Fruit fly (Drosophila melanogaster): ENCODE measurements around the gene CG7565.

Gene CG7565

DNA sequence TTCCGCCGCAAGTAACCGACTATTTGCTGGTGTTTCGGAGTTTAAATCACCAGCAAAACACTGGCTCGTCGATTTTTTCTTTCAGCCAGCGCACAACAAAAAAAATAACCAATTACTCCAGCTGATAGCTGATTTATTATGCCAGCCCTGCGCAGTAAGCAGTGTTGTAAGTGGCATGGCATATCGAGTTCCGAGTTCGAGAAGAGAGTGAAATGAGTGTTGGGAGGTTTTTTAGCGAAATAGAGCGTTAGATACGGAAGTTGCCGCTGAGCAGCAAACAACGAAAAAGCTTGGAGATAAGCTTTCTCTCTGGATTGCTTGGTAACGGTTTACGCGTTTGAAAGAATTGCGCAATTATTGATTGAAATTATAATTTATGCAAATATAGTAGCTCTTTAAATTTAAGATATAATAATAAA lies at the start of gene CG7565:
Gene CG7565, minus strand, starts transcription at position 137 of the 419 bp plus-strand sequence.
- no peak for TF ChIP-seq D1 (tag; optimal IDR thresholded peaks at IDR 0.05)
- peak; percentile 67 for TF ChIP-seq Ets98B (GFP tag; IDR thresholded peaks at IDR 0.05)
- no peak for TF ChIP-seq rn (GFP tag; IDR thresholded peaks at IDR 0.05)
- no peak for TF ChIP-seq Pif1A (GFP tag; optimal IDR thresholded peaks at IDR 0.05)
- no peak for TF ChIP-seq CG34367 (tag; optimal IDR thresholded peaks at IDR 0.05)
- no peak for TF ChIP-seq Snoo (tag; optimal IDR thresholded peaks at IDR 0.05)
- TF ChIP-seq CG32121 (GFP tag; IDR thresholded peaks at IDR 0.05), result 0 out of 2 replicates have a peak, but pooled peaks have one; percentile 12
- TF ChIP-seq CG8301 (tag; optimal IDR thresholded peaks at IDR 0.05), result peak; percentile 11
- TF ChIP-seq CG9948 (tag; optimal IDR thresholded peaks at IDR 0.05), result no peak
- TF ChIP-seq CG14655 (GFP tag; optimal IDR thresholded peaks at IDR 0.05), result no peak
- peak; percentile 25; the same call in 1 of the 2 replicates for TF ChIP-seq CG12605 (GFP tag; IDR thresholded peaks at IDR 0.05)
- no peak for TF ChIP-seq gl (tag; optimal IDR thresholded peaks at IDR 0.05)
- no peak for TF ChIP-seq CG8159 (tag; optimal IDR thresholded peaks at IDR 0.05)
- TF ChIP-seq EcR (GFP tag; optimal IDR thresholded peaks at IDR 0.05), result no peak
- TF ChIP-seq CG4496 (GFP tag; IDR thresholded peaks at IDR 0.05), result peak; percentile 61
- no peak for TF ChIP-seq CG13204 (GFP tag; optimal IDR thresholded peaks at IDR 0.05)
- no peak for TF ChIP-seq fd96Ca (GFP tag; IDR thresholded peaks at IDR 0.05)
- peak; percentile 30 for TF ChIP-seq Pif1B (GFP tag; optimal IDR thresholded peaks at IDR 0.05)
- TF ChIP-seq CG10348 (GFP tag; IDR thresholded peaks at IDR 0.05), result no peak
- no peak for TF ChIP-seq CG15710 (tag; optimal IDR thresholded peaks at IDR 0.05)
- no peak for TF ChIP-seq CG17806 (tag; optimal IDR thresholded peaks at IDR 0.05)

- TF ChIP-seq Ets98B (GFP tag; IDR thresholded peaks at IDR 0.05) (peak; percentile 49), CG15710 (tag; optimal IDR thresholded peaks at IDR 0.05) (peak; percentile 76), gl (tag; optimal IDR thresholded peaks at IDR 0.05) (no peak), EcR (GFP tag; optimal IDR thresholded peaks at IDR 0.05) (no peak), rn (GFP tag; IDR thresholded peaks at IDR 0.05) (peak; percentile 56), CG34367 (tag; optimal IDR thresholded peaks at IDR 0.05) (no peak), CG4496 (GFP tag; IDR thresholded peaks at IDR 0.05) (peak; percentile 52; the same call in 2 of the 3 replicates), Pif1A (GFP tag; optimal IDR thresholded peaks at IDR 0.05) (no peak), Pif1B (GFP tag; optimal IDR thresholded peaks at IDR 0.05) (no peak), CG14655 (GFP tag; optimal IDR thresholded peaks at IDR 0.05) (no peak), CG12605 (GFP tag; IDR thresholded peaks at IDR 0.05) (no peak), D1 (tag; optimal IDR thresholded peaks at IDR 0.05) (no peak), CG9948 (tag; optimal IDR thresholded peaks at IDR 0.05) (no peak), CG10348 (GFP tag; IDR thresholded peaks at IDR 0.05) (no peak), CG8159 (tag; optimal IDR thresholded peaks at IDR 0.05) (no peak), CG8301 (tag; optimal IDR thresholded peaks at IDR 0.05) (no peak), fd96Ca (GFP tag; IDR thresholded peaks at IDR 0.05) (no peak), CG32121 (GFP tag; IDR thresholded peaks at IDR 0.05) (0 out of 2 replicates have a peak, but pooled peaks have one; percentile 42), CG13204 (GFP tag; optimal IDR thresholded peaks at IDR 0.05) (no peak), CG17806 (tag; optimal IDR thresholded peaks at IDR 0.05) (peak; percentile 56), Snoo (tag; optimal IDR thresholded peaks at IDR 0.05) (no peak)
Measured at dm6 chr3L:8137448-8137906, 45.9 kb upstream of the CG7565 start, which contains the start of the genes Setx and mus301. TSS of gene Setx (minus strand) at chr3L:8137498. TSS of gene mus301 (plus strand) at chr3L:8137808.

DNA sequence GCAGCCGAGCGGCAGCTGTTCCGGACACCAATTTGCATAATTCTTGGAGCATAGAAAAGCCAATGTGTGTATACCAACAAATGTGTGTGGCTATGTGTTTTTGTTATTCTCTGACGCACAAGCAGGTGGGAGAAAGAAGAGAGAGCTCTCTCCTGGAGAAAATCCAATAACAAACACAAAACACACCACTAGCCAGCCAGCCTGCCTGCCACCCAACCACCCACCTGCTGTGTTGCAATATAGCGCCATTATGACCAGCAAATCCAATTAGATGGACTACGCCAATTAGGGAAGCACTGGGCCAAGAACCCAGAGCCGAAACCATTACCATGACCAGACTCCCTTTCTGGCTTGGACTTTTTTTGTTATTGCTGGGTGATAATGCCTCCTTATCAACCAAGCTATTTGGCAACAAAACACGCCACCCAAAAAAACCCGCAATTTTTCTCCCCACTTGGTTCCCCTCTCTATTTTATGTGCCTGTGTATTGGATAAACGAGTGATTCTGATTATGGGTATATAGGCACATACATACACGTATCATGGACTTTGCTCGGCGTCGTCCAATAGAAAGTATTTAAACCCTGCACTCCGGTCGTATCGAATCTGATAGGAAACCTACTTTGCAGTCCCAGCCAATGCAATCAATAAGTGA lies 36.9 kb upstream of the CG7565 start:
- TF ChIP-seq gl (tag; optimal IDR thresholded peaks at IDR 0.05), result peak; percentile 34
- no peak for TF ChIP-seq CG15710 (tag; optimal IDR thresholded peaks at IDR 0.05)
- no peak for TF ChIP-seq CG14655 (GFP tag; optimal IDR thresholded peaks at IDR 0.05)
- TF ChIP-seq CG34367 (tag; optimal IDR thresholded peaks at IDR 0.05), result no peak
- 0 out of 3 replicates have a peak, but pooled peaks have one; percentile 33 for TF ChIP-seq CG4496 (GFP tag; IDR thresholded peaks at IDR 0.05)
- TF ChIP-seq rn (GFP tag; IDR thresholded peaks at IDR 0.05), result no peak
- no peak for TF ChIP-seq CG10348 (GFP tag; IDR thresholded peaks at IDR 0.05)
- no peak for TF ChIP-seq Pif1B (GFP tag; optimal IDR thresholded peaks at IDR 0.05)
- no peak for TF ChIP-seq CG13204 (GFP tag; optimal IDR thresholded peaks at IDR 0.05)
- no peak for TF ChIP-seq Pif1A (GFP tag; optimal IDR thresholded peaks at IDR 0.05)
- TF ChIP-seq CG32121 (GFP tag; IDR thresholded peaks at IDR 0.05), result no peak
- no peak for TF ChIP-seq CG17806 (tag; optimal IDR thresholded peaks at IDR 0.05)
- TF ChIP-seq fd96Ca (GFP tag; IDR thresholded peaks at IDR 0.05), result 0 out of 3 replicates have a peak, but pooled peaks have one; percentile 34
- TF ChIP-seq CG8301 (tag; optimal IDR thresholded peaks at IDR 0.05), result peak; percentile 6
- TF ChIP-seq EcR (GFP tag; optimal IDR thresholded peaks at IDR 0.05), result no peak
- no peak for TF ChIP-seq CG12605 (GFP tag; IDR thresholded peaks at IDR 0.05)
- TF ChIP-seq CG9948 (tag; optimal IDR thresholded peaks at IDR 0.05), result no peak
- TF ChIP-seq D1 (tag; optimal IDR thresholded peaks at IDR 0.05), result no peak
- TF ChIP-seq Ets98B (GFP tag; IDR thresholded peaks at IDR 0.05), result no peak
- TF ChIP-seq Snoo (tag; optimal IDR thresholded peaks at IDR 0.05), result no peak
- no peak for TF ChIP-seq CG8159 (tag; optimal IDR thresholded peaks at IDR 0.05)

dm6 chr3L:8127712-8128210 lies 36.2 kb upstream of the CG7565 start, which contains the start of the genes Cds and Uba2:
TSS of gene Cds (plus strand) at chr3L:8127762.
TSS of gene Uba2 (minus strand) at chr3L:8127818.
- TF ChIP-seq CG10348 (GFP tag; IDR thresholded peaks at IDR 0.05) (peak; percentile 75), CG13204 (GFP tag; optimal IDR thresholded peaks at IDR 0.05) (no peak), CG8301 (tag; optimal IDR thresholded peaks at IDR 0.05) (peak; percentile 74), Pif1A (GFP tag; optimal IDR thresholded peaks at IDR 0.05) (no peak), CG14655 (GFP tag; optimal IDR thresholded peaks at IDR 0.05) (no peak), D1 (tag; optimal IDR thresholded peaks at IDR 0.05) (no peak), CG9948 (tag; optimal IDR thresholded peaks at IDR 0.05) (peak; percentile 75), Snoo (tag; optimal IDR thresholded peaks at IDR 0.05) (peak; percentile 85), CG34367 (tag; optimal IDR thresholded peaks at IDR 0.05) (peak; percentile 69), Ets98B (GFP tag; IDR thresholded peaks at IDR 0.05) (peak; percentile 90), CG12605 (GFP tag; IDR thresholded peaks at IDR 0.05) (peak; percentile 72), CG15710 (tag; optimal IDR thresholded peaks at IDR 0.05) (peak; percentile 85), rn (GFP tag; IDR thresholded peaks at IDR 0.05) (peak; percentile 81), CG32121 (GFP tag; IDR thresholded peaks at IDR 0.05) (peak; percentile 92), Pif1B (GFP tag; optimal IDR thresholded peaks at IDR 0.05) (peak; percentile 80), fd96Ca (GFP tag; IDR thresholded peaks at IDR 0.05) (peak; percentile 90), gl (tag; optimal IDR thresholded peaks at IDR 0.05) (peak; percentile 40), EcR (GFP tag; optimal IDR thresholded peaks at IDR 0.05) (peak; percentile 14), CG4496 (GFP tag; IDR thresholded peaks at IDR 0.05) (peak; percentile 90), CG8159 (tag; optimal IDR thresholded peaks at IDR 0.05) (peak; percentile 97), CG17806 (tag; optimal IDR thresholded peaks at IDR 0.05) (peak; percentile 77)

Measured in whole organism, pupa.